Worm (Caenorhabditis elegans) whole organism, young adult: ENCODE data around the gene swan-2.

Experiments
- hlh-12 ChIP-seq: sonication (generic microtip); optimal IDR thresholded peaks from 2 replicates; lab custom pipeline; 2016; ENCODE audit warnings: missing genetic modification characterization, missing compliant biosample characterization
- pha-4 ChIP-seq: fragments of 150-350 bp; sonication (generic microtip); optimal IDR thresholded peaks from 2 replicates; lab custom pipeline; 2014; ENCODE audit warnings: missing biosample characterization, missing genetic modification reagents, missing genetic modification characterization
- unc-62 ChIP-seq: fragments of 150-350 bp; optimal IDR thresholded peaks from 2 replicates; lab custom pipeline; 2014; ENCODE audit warnings: missing biosample characterization, missing genetic modification reagents, missing genetic modification characterization

DNA sequence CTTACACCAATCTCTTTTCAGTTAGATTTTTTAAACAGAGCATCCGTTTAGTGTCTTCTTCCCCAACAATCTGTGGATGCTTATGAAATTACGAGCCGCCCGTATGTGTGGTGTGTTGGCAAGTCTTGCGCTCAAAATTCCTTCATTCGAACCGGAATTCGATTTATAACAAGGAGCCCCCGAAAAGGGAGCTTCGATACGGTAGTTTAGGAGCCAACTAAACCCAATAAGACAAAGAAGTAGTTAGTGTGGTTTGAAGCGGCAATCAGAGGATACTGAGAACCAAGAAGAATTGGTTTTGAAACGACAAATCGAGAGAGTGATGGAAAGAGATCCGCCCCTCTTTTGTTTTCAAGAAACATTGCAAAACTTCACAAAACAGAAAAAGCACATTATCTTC lies 8.2 kb upstream of the swan-2 start:
- TF ChIP-seq unc-62 (GFP tag; lab: Kevin White, UChicago) (no peak), hlh-12 (tag; lab: Kevin White, UChicago) (no peak), pha-4 (tag; lab: Kevin White, UChicago) (no peak)
